Fruit fly (Drosophila melanogaster) whole organism, embryonic: ENCODE measurements around the gene Srr.
A peak's percentile ranks its signal among the peaks of the same experiment; 100 is the strongest.

Source experiments
- Atf-2 ChIP-seq: fragments of 200-800 bp; sonication (Bioruptor generic); optimal IDR thresholded peaks from 2 replicates; lab custom pipeline; 2016; ENCODE audit warnings: missing biosample characterization, missing genetic modification characterization
- BEAF-32 ChIP-seq: fragments of 200-800 bp; sonication (Bioruptor generic); optimal IDR thresholded peaks from 3 replicates; lab custom pipeline; 2017; ENCODE audit warnings: missing biosample characterization, missing genetic modification characterization, mild to moderate bottlenecking, moderate library complexity, missing genetic modification reagents
- Blimp-1 ChIP-seq: fragments of 200-800 bp; sonication (Bioruptor generic); optimal IDR thresholded peaks from 3 replicates; lab custom pipeline; 2018; ENCODE audit warnings: missing biosample characterization, missing genetic modification characterization, mild to moderate bottlenecking, moderate library complexity, missing genetic modification reagents
- Bteb2 ChIP-seq: fragments of 200-800 bp; sonication (Bioruptor generic); optimal IDR thresholded peaks from 2 replicates; lab custom pipeline; 2016; ENCODE audit warnings: missing biosample characterization, missing genetic modification characterization
- CG10209 ChIP-seq: fragments of 200-800 bp; sonication (Bioruptor generic); optimal IDR thresholded peaks from 3 replicates; lab custom pipeline; 2017; ENCODE audit warnings: missing biosample characterization, mild to moderate bottlenecking, missing genetic modification characterization, missing genetic modification reagents
- CG10431 ChIP-seq: fragments of 200-800 bp; sonication (Bioruptor generic); optimal IDR thresholded peaks from 3 replicates; lab custom pipeline; 2018; ENCODE audit warnings: missing biosample characterization, mild to moderate bottlenecking, missing genetic modification characterization
- CG12104 ChIP-seq: fragments of 200-800 bp; sonication (Bioruptor generic); optimal IDR thresholded peaks from 3 replicates; lab custom pipeline; 2016; ENCODE audit warnings: missing biosample characterization, missing genetic modification characterization
- CG1233 ChIP-seq: fragments of 200-800 bp; sonication (Bioruptor generic); optimal IDR thresholded peaks from 4 replicates; lab custom pipeline; 2018; ENCODE audit warnings: missing biosample characterization, mild to moderate bottlenecking, missing genetic modification characterization
- CG13287 ChIP-seq: fragments of 200-800 bp; sonication (Bioruptor generic); IDR thresholded peaks from 2 replicates; pipeline ENCODE4 v1.3.6; 2022; ENCODE audit warnings: missing biosample characterization, missing genetic modification characterization; ENCODE audit not compliant: partially characterized antibody
- CG14710 ChIP-seq: fragments of 200-800 bp; sonication (Bioruptor generic); optimal IDR thresholded peaks from 3 replicates; lab custom pipeline; 2019; ENCODE audit warnings: missing biosample characterization, mild to moderate bottlenecking, missing genetic modification characterization, moderate library complexity
- CG15479 ChIP-seq: fragments of 200-800 bp; sonication (Bioruptor generic); optimal IDR thresholded peaks from 3 replicates; lab custom pipeline; 2019; ENCODE audit warnings: missing biosample characterization, mild to moderate bottlenecking, missing genetic modification characterization, moderate library complexity
- CG15601 ChIP-seq: fragments of 200-800 bp; sonication (Bioruptor generic); optimal IDR thresholded peaks from 3 replicates; lab custom pipeline; 2019; ENCODE audit warnings: missing biosample characterization, mild to moderate bottlenecking, missing genetic modification characterization, moderate library complexity
- CG1602 ChIP-seq: fragments of 200-800 bp; sonication (Bioruptor generic); optimal IDR thresholded peaks from 3 replicates; lab custom pipeline; 2016; ENCODE audit warnings: missing biosample characterization, missing genetic modification characterization
- CG17612 ChIP-seq: fragments of 200-800 bp; sonication (Bioruptor generic); IDR thresholded peaks from 2 replicates; pipeline ENCODE4 v1.3.6; 2022; ENCODE audit warnings: missing biosample characterization, missing genetic modification characterization
- CG17802 ChIP-seq: fragments of 200-800 bp; sonication (Bioruptor generic); optimal IDR thresholded peaks from 2 replicates; lab custom pipeline; 2018; ENCODE audit warnings: missing biosample characterization, mild to moderate bottlenecking, missing genetic modification characterization, moderate library complexity
- CG17912 ChIP-seq: fragments of 200-800 bp; sonication (Bioruptor generic); optimal IDR thresholded peaks from 2 replicates; lab custom pipeline; 2018; ENCODE audit warnings: missing biosample characterization, mild to moderate bottlenecking, missing genetic modification characterization
- CG3838 ChIP-seq: fragments of 200-800 bp; sonication (Bioruptor generic); optimal IDR thresholded peaks from 3 replicates; lab custom pipeline; 2016; ENCODE audit warnings: missing biosample characterization, missing genetic modification characterization
- CG42726 ChIP-seq: fragments of 200-800 bp; sonication (Bioruptor generic); IDR thresholded peaks from 2 replicates; pipeline ENCODE4 v1.3.6; 2022; ENCODE audit warnings: missing biosample characterization, missing genetic modification characterization; ENCODE audit not compliant: partially characterized antibody
- CG6175 ChIP-seq: fragments of 200-800 bp; sonication (Bioruptor generic); IDR thresholded peaks from 3 replicates; pipeline ENCODE4 v1.3.6; 2022; ENCODE audit warnings: missing biosample characterization, missing genetic modification characterization
- CG6254 ChIP-seq: fragments of 200-800 bp; sonication (Bioruptor generic); optimal IDR thresholded peaks from 3 replicates; lab custom pipeline; 2017; ENCODE audit warnings: mild to moderate bottlenecking, missing biosample characterization, missing genetic modification reagents, missing genetic modification characterization
- CG8765 ChIP-seq: fragments of 200-800 bp; sonication (Bioruptor generic); IDR thresholded peaks from 2 replicates; pipeline ENCODE4 v1.3.6; 2022; ENCODE audit warnings: missing biosample characterization, missing genetic modification characterization
- CG9817 ChIP-seq: fragments of 200-800 bp; sonication (Bioruptor generic); optimal IDR thresholded peaks from 2 replicates; lab custom pipeline; 2018; ENCODE audit warnings: missing biosample characterization, mild to moderate bottlenecking, missing genetic modification characterization, moderate library complexity
- Dip3 ChIP-seq: fragments of 200-800 bp; sonication (Bioruptor generic); optimal IDR thresholded peaks from 3 replicates; lab custom pipeline; 2016; ENCODE audit warnings: missing biosample characterization, missing genetic modification characterization
- Dll ChIP-seq: fragments of 200-800 bp; sonication (Bioruptor generic); IDR thresholded peaks from 4 replicates; pipeline ENCODE4 v1.3.6; 2022; ENCODE audit warnings: missing biosample characterization, missing genetic modification characterization; ENCODE audit not compliant: partially characterized antibody
- Eip74EF ChIP-seq, 2 experiments: fragments of 200-800 bp in 1 of 2; fragments of >200 bp in 1 of 2; sonication (Bioruptor generic) in 1 of 2; optimal IDR thresholded peaks; 2 replicates each; lab custom pipeline; 2017 to 2019; ENCODE audit warnings: missing biosample characterization in 2 of 2, missing genetic modification characterization in 2 of 2, mild to moderate bottlenecking in 1 of 2, moderate library complexity in 1 of 2
- Fer3 ChIP-seq: fragments of 200-800 bp; sonication (Bioruptor generic); optimal IDR thresholded peaks from 2 replicates; lab custom pipeline; 2018; ENCODE audit warnings: missing biosample characterization, mild to moderate bottlenecking, missing genetic modification characterization, moderate library complexity
- Gsc ChIP-seq: fragments of 200-800 bp; sonication (Bioruptor generic); IDR thresholded peaks from 2 replicates; pipeline ENCODE4 v1.3.6; 2022; ENCODE audit warnings: missing biosample characterization, missing genetic modification characterization
- Gug ChIP-seq: fragments of 200-800 bp; sonication (Bioruptor generic); IDR thresholded peaks from 4 replicates; pipeline ENCODE4 v1.3.6; 2022; ENCODE audit warnings: missing biosample characterization, missing genetic modification characterization
- HmgD ChIP-seq: fragments of 200-800 bp; sonication (Bioruptor generic); optimal IDR thresholded peaks from 3 replicates; lab custom pipeline; 2016; ENCODE audit warnings: missing biosample characterization, missing genetic modification characterization
- Nf-YB ChIP-seq: fragments of 200-800 bp; sonication (Bioruptor generic); optimal IDR thresholded peaks from 3 replicates; lab custom pipeline; 2019; ENCODE audit warnings: missing biosample characterization, mild to moderate bottlenecking, missing genetic modification characterization, moderate library complexity
- Sox102F ChIP-seq: fragments of 200-800 bp; sonication (Bioruptor generic); optimal IDR thresholded peaks from 2 replicates; lab custom pipeline; 2018; ENCODE audit warnings: missing biosample characterization, mild to moderate bottlenecking, missing genetic modification characterization, moderate library complexity
- Xbp1 ChIP-seq: fragments of 200-800 bp; sonication (Bioruptor generic); optimal IDR thresholded peaks from 3 replicates; lab custom pipeline; 2016; ENCODE audit warnings: missing biosample characterization, mild to moderate bottlenecking, missing genetic modification characterization
- bab2 ChIP-seq: fragments of 200-800 bp; sonication (Bioruptor generic); optimal IDR thresholded peaks from 2 replicates; lab custom pipeline; 2016; ENCODE audit warnings: missing biosample characterization, missing genetic modification characterization
- bcd ChIP-seq: fragments of 200-800 bp; sonication (Bioruptor generic); optimal IDR thresholded peaks from 2 replicates; lab custom pipeline; 2017; ENCODE audit warnings: missing biosample characterization, mild to moderate bottlenecking, missing genetic modification characterization
- ci ChIP-seq: fragments of 200-800 bp; sonication (Bioruptor generic); IDR thresholded peaks from 3 replicates; pipeline ENCODE4 v1.3.6; 2022; ENCODE audit warnings: missing biosample characterization, missing genetic modification characterization
- corto ChIP-seq: fragments of 200-800 bp; sonication (Bioruptor generic); optimal IDR thresholded peaks from 2 replicates; lab custom pipeline; 2016; ENCODE audit warnings: missing biosample characterization, mild to moderate bottlenecking, missing genetic modification characterization, moderate library complexity
- fd3F ChIP-seq: fragments of 200-800 bp; sonication (Bioruptor generic); optimal IDR thresholded peaks from 2 replicates; lab custom pipeline; 2018; ENCODE audit warnings: missing biosample characterization, mild to moderate bottlenecking, missing genetic modification characterization, moderate library complexity
- grau ChIP-seq: fragments of 200-800 bp; optimal IDR thresholded peaks from 3 replicates; lab custom pipeline; 2019; ENCODE audit warnings: missing biosample characterization, mild to moderate bottlenecking, missing genetic modification characterization, moderate library complexity
- hth ChIP-seq: fragments of >200 bp; optimal IDR thresholded peaks from 2 replicates; lab custom pipeline; 2017; ENCODE audit warnings: inconsistent platforms
- insv ChIP-seq, 2 experiments: fragments of 200-800 bp; sonication (Bioruptor generic); optimal IDR thresholded peaks; 3 replicates each; lab custom pipeline; 2016 to 2018; ENCODE audit warnings: missing biosample characterization in 2 of 2, missing genetic modification characterization in 2 of 2
- kni ChIP-seq: fragments of 200-800 bp; sonication (Bioruptor generic); optimal IDR thresholded peaks from 3 replicates; lab custom pipeline; 2017; ENCODE audit warnings: mild to moderate bottlenecking, missing biosample characterization, missing genetic modification reagents, missing genetic modification characterization
- lab ChIP-seq: fragments of 200-800 bp; sonication (Bioruptor generic); optimal IDR thresholded peaks from 3 replicates; lab custom pipeline; 2017; ENCODE audit warnings: missing biosample characterization, missing genetic modification characterization, mild to moderate bottlenecking, moderate library complexity, missing genetic modification reagents
- nau ChIP-seq: fragments of 200-800 bp; sonication (Bioruptor generic); optimal IDR thresholded peaks from 3 replicates; lab custom pipeline; 2017; ENCODE audit warnings: missing biosample characterization, mild to moderate bottlenecking, missing genetic modification characterization, missing genetic modification reagents
- pros ChIP-seq: fragments of 200-800 bp; sonication (Bioruptor generic); optimal IDR thresholded peaks from 3 replicates; lab custom pipeline; 2019; ENCODE audit warnings: missing biosample characterization, mild to moderate bottlenecking, missing genetic modification characterization, moderate library complexity
- slou ChIP-seq: fragments of 200-800 bp; sonication (Bioruptor generic); optimal IDR thresholded peaks from 3 replicates; lab custom pipeline; 2016; ENCODE audit warnings: missing biosample characterization, missing genetic modification characterization
- tap ChIP-seq: fragments of 200-800 bp; optimal IDR thresholded peaks from 3 replicates; lab custom pipeline; 2019; ENCODE audit warnings: missing biosample characterization, mild to moderate bottlenecking, missing genetic modification characterization, moderate library complexity
- trh ChIP-seq: fragments of 200-800 bp; sonication (Bioruptor generic); optimal IDR thresholded peaks from 2 replicates; lab custom pipeline; 2016; ENCODE audit warnings: missing biosample characterization, missing genetic modification characterization
- vnd ChIP-seq: fragments of 200-800 bp; sonication (Bioruptor generic); IDR thresholded peaks from 3 replicates; pipeline ENCODE4 v1.3.6; 2022; ENCODE audit warnings: missing biosample characterization, missing genetic modification characterization; ENCODE audit not compliant: partially characterized antibody

The Srr gene

dm6 chr3R:9378644-9379411 lies 13.6 kb downstream of the Srr start (continued):
- TF ChIP-seq Bteb2 (GFP tag; lab: Kevin White, UChicago), result no peak
- peak; percentile 47 for TF ChIP-seq bab2 (GFP tag; lab: Kevin White, UChicago)
- TF ChIP-seq CG10431, result peak; percentile 30
- no peak for TF ChIP-seq nau
- no peak for TF ChIP-seq Dip3 (GFP tag; lab: Kevin White, UChicago)
- TF ChIP-seq grau (tag; lab: Kevin White, UChicago), result peak; percentile 59
- no peak for TF ChIP-seq CG9817 (tag; lab: Kevin White, UChicago)
- no peak for TF ChIP-seq Atf-2 (GFP tag; lab: Kevin White, UChicago)
- TF ChIP-seq CG42726, result no peak
- peak; percentile 23 for TF ChIP-seq CG1602 (GFP tag; lab: Kevin White, UChicago)
- peak; percentile 1 for TF ChIP-seq trh (GFP tag; lab: Kevin White, UChicago)
- peak; percentile 24 for TF ChIP-seq CG17802 (tag; lab: Kevin White, UChicago)
- TF ChIP-seq hth (lab: Kevin White, UChicago), result no peak
- 0 out of 3 replicates have a peak, but pooled peaks have one; percentile 24 for TF ChIP-seq vnd
- TF ChIP-seq CG17612 (GFP tag; lab: Robert Waterston, UW), result no peak
- peak; percentile 34 for TF ChIP-seq bcd
- peak; percentile 95 for TF ChIP-seq corto (GFP tag; lab: Kevin White, UChicago)
- no peak for TF ChIP-seq insv (GFP tag; optimal IDR thresholded peaks at IDR 0.05; lab: Kevin White, UChicago)
- TF ChIP-seq CG17912 (GFP tag; lab: Kevin White, UChicago), result no peak
- peak in 1 of 2 experiments; percentile 66 for TF ChIP-seq Eip74EF (GFP tag; optimal IDR thresholded peaks at IDR 0.05; lab: Kevin White, UChicago)
- TF ChIP-seq Dll (GFP tag; lab: Robert Waterston, UW), result no peak
- TF ChIP-seq fd3F (GFP tag; lab: Kevin White, UChicago), result no peak
- TF ChIP-seq Blimp-1 (GFP tag; lab: Kevin White, UChicago), result peak; percentile 65
- peak; percentile 72 for TF ChIP-seq CG6254
- 0 out of 2 replicates have a peak, but pooled peaks have one; percentile 15 for TF ChIP-seq CG8765 (GFP tag; lab: Robert Waterston, UW)
- TF ChIP-seq Gug, result no peak
- no peak for TF ChIP-seq CG3838
- TF ChIP-seq BEAF-32 (GFP tag; lab: Kevin White, UChicago), result no peak
- peak; percentile 78 for TF ChIP-seq CG15601 (tag; lab: Kevin White, UChicago)
- TF ChIP-seq Xbp1 (GFP tag; lab: Kevin White, UChicago), result peak; percentile 47
- no peak for TF ChIP-seq slou (GFP tag; lab: Kevin White, UChicago)
- TF ChIP-seq CG12104 (GFP tag; lab: Kevin White, UChicago), result peak; percentile 27
- peak; percentile 90 for TF ChIP-seq kni (GFP tag; lab: Kevin White, UChicago)
- no peak for TF ChIP-seq HmgD (GFP tag; lab: Kevin White, UChicago)
- peak; percentile 8 for TF ChIP-seq tap (tag; lab: Kevin White, UChicago)
- TF ChIP-seq CG14710 (tag; lab: Kevin White, UChicago), result peak; percentile 87
- TF ChIP-seq Fer3 (tag; lab: Kevin White, UChicago), result no peak
- TF ChIP-seq Nf-YB (GFP tag; lab: Kevin White, UChicago), result peak; percentile 51
- no peak for TF ChIP-seq CG6175 (GFP tag; lab: Robert Waterston, UW)
- TF ChIP-seq ci (GFP tag; lab: Robert Waterston, UW), result no peak
- peak; percentile 27 for TF ChIP-seq lab (GFP tag; lab: Kevin White, UChicago)
- TF ChIP-seq CG13287, result no peak
- TF ChIP-seq CG1233 (GFP tag; lab: Kevin White, UChicago), result peak; percentile 43
- peak; percentile 75 for TF ChIP-seq CG15479 (GFP tag; lab: Kevin White, UChicago)
- TF ChIP-seq pros, result peak; percentile 23
- no peak for TF ChIP-seq Sox102F (GFP tag; lab: Kevin White, UChicago)
- TF ChIP-seq CG10209, result peak; percentile 58
- no peak for TF ChIP-seq Gsc (GFP tag; lab: Robert Waterston, UW)
